Worm (Caenorhabditis elegans) whole organism, L1 larva: ENCODE results near the gene sql-1.

Experiments
- C04F5.9 ChIP-seq: sonication (generic microtip); optimal IDR thresholded peaks from 2 replicates; lab custom pipeline; 2016; ENCODE audit warnings: missing genetic modification characterization, missing compliant biosample characterization
- C16A3.4 ChIP-seq: fragments of 150-350 bp; optimal IDR thresholded peaks from 2 replicates; lab custom pipeline; 2014; ENCODE audit warnings: missing biosample characterization, missing genetic modification characterization
- C34B4.2 ChIP-seq: sonication (generic microtip); optimal IDR thresholded peaks from 2 replicates; lab custom pipeline; 2017; ENCODE audit warnings: mild to moderate bottlenecking, missing genetic modification characterization, missing compliant biosample characterization
- Y116A8C.19 ChIP-seq: sonication (generic microtip); optimal IDR thresholded peaks from 2 replicates; lab custom pipeline; 2016; ENCODE audit warnings: missing compliant biosample characterization, missing genetic modification characterization, borderline replicate concordance
- alr-1 ChIP-seq: fragments of 200-800 bp; sonication (Bioruptor generic); optimal IDR thresholded peaks from 2 replicates; lab custom pipeline; 2018; ENCODE audit warnings: borderline replicate concordance, mild to moderate bottlenecking, missing genetic modification characterization, missing compliant biosample characterization
- aly-2 ChIP-seq: fragments of 150-350 bp; optimal IDR thresholded peaks from 2 replicates; lab custom pipeline; 2014; ENCODE audit warnings: missing biosample characterization, missing genetic modification characterization
- ama-1 ChIP-seq: fragments of 150-350 bp; optimal IDR thresholded peaks from 2 replicates; lab custom pipeline; 2014
- blmp-1 ChIP-seq: fragments of 150-350 bp; optimal IDR thresholded peaks from 2 replicates; lab custom pipeline; 2014; ENCODE audit warnings: missing biosample characterization, missing genetic modification characterization
- ceh-82 ChIP-seq, 3 experiments: fragments of 150-350 bp in 1 of 3; sonication (generic microtip) in 2 of 3; optimal IDR thresholded peaks; 2 replicates each; lab custom pipeline; 2014 to 2017; ENCODE audit warnings: missing biosample characterization in 3 of 3, missing genetic modification characterization in 3 of 3
- ceh-88 ChIP-seq: fragments of 200-800 bp; sonication (Bioruptor generic); IDR thresholded peaks from 2 replicates; pipeline ENCODE4 v1.3.6; 2022; ENCODE audit warnings: missing genetic modification characterization, missing compliant biosample characterization
- ceh-90 ChIP-seq: sonication (generic microtip); optimal IDR thresholded peaks from 2 replicates; lab custom pipeline; 2016; ENCODE audit warnings: missing genetic modification characterization, missing compliant biosample characterization
- ces-1 ChIP-seq: fragments of 150-350 bp; optimal IDR thresholded peaks from 2 replicates; lab custom pipeline; 2014; ENCODE audit warnings: missing biosample characterization, missing genetic modification reagents, missing genetic modification characterization
- dpl-1 ChIP-seq, 3 experiments: fragments of 150-350 bp in 2 of 3; sonication (generic microtip) in 1 of 3; optimal IDR thresholded peaks; 2 replicates each; lab custom pipeline; 2014 to 2017; ENCODE audit warnings: missing biosample characterization in 3 of 3, missing genetic modification characterization in 3 of 3, missing genetic modification reagents in 3 of 3
- dsc-1 ChIP-seq: sonication (generic microtip); optimal IDR thresholded peaks from 2 replicates; lab custom pipeline; 2016; ENCODE audit warnings: mild to moderate bottlenecking, missing genetic modification characterization, missing compliant biosample characterization
- efl-3 ChIP-seq: fragments of 200-800 bp; sonication (Bioruptor generic); optimal IDR thresholded peaks from 2 replicates; lab custom pipeline; 2018; ENCODE audit warnings: mild to moderate bottlenecking, missing genetic modification characterization, missing compliant biosample characterization
- egl-13 ChIP-seq: sonication (generic microtip); optimal IDR thresholded peaks from 2 replicates; lab custom pipeline; 2016; ENCODE audit warnings: missing genotype, missing genetic modification reagents, missing genetic modification characterization, missing compliant biosample characterization
- fkh-10 ChIP-seq: sonication (generic microtip); optimal IDR thresholded peaks from 2 replicates; lab custom pipeline; 2017; ENCODE audit warnings: missing biosample characterization, missing genetic modification reagents, missing genetic modification characterization
- fkh-8 ChIP-seq: sonication (generic microtip); optimal IDR thresholded peaks from 2 replicates; lab custom pipeline; 2016; ENCODE audit warnings: mild to moderate bottlenecking, missing genetic modification characterization, missing compliant biosample characterization
- fos-1 ChIP-seq: fragments of 150-350 bp; optimal IDR thresholded peaks from 2 replicates; lab custom pipeline; 2014; ENCODE audit warnings: missing biosample characterization, missing genetic modification characterization
- grh-1 ChIP-seq: fragments of 200-800 bp; sonication (Bioruptor generic); IDR thresholded peaks from 2 replicates; pipeline ENCODE4 v1.3.6; 2022; ENCODE audit warnings: missing genetic modification reagents, missing genetic modification characterization, missing compliant biosample characterization
- hlh-4 ChIP-seq: sonication (generic microtip); optimal IDR thresholded peaks from 2 replicates; lab custom pipeline; 2016; ENCODE audit warnings: mild to moderate bottlenecking, missing genetic modification characterization, missing compliant biosample characterization
- irx-1 ChIP-seq: sonication (generic microtip); optimal IDR thresholded peaks from 2 replicates; lab custom pipeline; 2016; ENCODE audit warnings: missing genetic modification characterization, missing compliant biosample characterization
- isw-1 ChIP-seq: fragments of 200-800 bp; sonication (Bioruptor generic); IDR thresholded peaks from 2 replicates; pipeline ENCODE4 v1.3.6; 2022; ENCODE audit warnings: missing genetic modification characterization, missing compliant biosample characterization
- lin-13 ChIP-seq: fragments of 150-350 bp; optimal IDR thresholded peaks from 2 replicates; lab custom pipeline; 2014; ENCODE audit warnings: missing biosample characterization, missing genetic modification reagents, missing genetic modification characterization
- lin-35 ChIP-seq, 2 experiments: fragments of 150-350 bp; optimal IDR thresholded peaks; 2 replicates each; lab custom pipeline; 2014; ENCODE audit warnings: missing biosample characterization in 2 of 2, missing genetic modification characterization in 2 of 2, missing genetic modification reagents in 2 of 2
- lin-39 ChIP-seq: fragments of 150-350 bp; optimal IDR thresholded peaks from 2 replicates; lab custom pipeline; 2014; ENCODE audit warnings: missing biosample characterization, missing genetic modification reagents, missing genetic modification characterization
- lsy-2 ChIP-seq, 2 experiments: fragments of 150-350 bp; optimal IDR thresholded peaks; 2 replicates each; lab custom pipeline; 2014; ENCODE audit warnings: missing biosample characterization in 2 of 2, missing genetic modification characterization in 2 of 2
- mdl-1 ChIP-seq, 2 experiments: fragments of 150-350 bp; optimal IDR thresholded peaks; 2 replicates each; lab custom pipeline; 2014 to 2017; ENCODE audit warnings: missing biosample characterization in 2 of 2, missing genetic modification characterization in 2 of 2, inconsistent platforms in 1 of 2
- nhr-19 ChIP-seq: fragments of 200-800 bp; sonication (Bioruptor generic); conservative IDR thresholded peaks from 2 replicates; pipeline ENCODE4 v1.3.6; 2022; ENCODE audit warnings: missing genetic modification characterization, missing compliant biosample characterization
- nhr-20 ChIP-seq: sonication (generic microtip); optimal IDR thresholded peaks from 2 replicates; lab custom pipeline; 2016; ENCODE audit warnings: mild to moderate bottlenecking, missing genetic modification characterization, missing compliant biosample characterization
- nhr-237 ChIP-seq: fragments of 150-350 bp; optimal IDR thresholded peaks from 2 replicates; lab custom pipeline; 2014; ENCODE audit warnings: missing biosample characterization, missing genetic modification characterization
- nhr-47 ChIP-seq: sonication (generic microtip); optimal IDR thresholded peaks from 2 replicates; lab custom pipeline; 2016; ENCODE audit warnings: mild to moderate bottlenecking, missing genetic modification characterization, moderate library complexity, missing compliant biosample characterization
- nhr-77 ChIP-seq: fragments of 150-350 bp; optimal IDR thresholded peaks from 2 replicates; lab custom pipeline; 2014; ENCODE audit warnings: missing biosample characterization, missing genetic modification characterization
- pag-3 ChIP-seq: sonication (generic microtip); optimal IDR thresholded peaks from 2 replicates; lab custom pipeline; 2017; ENCODE audit warnings: missing genetic modification characterization, mild to moderate bottlenecking, missing compliant biosample characterization, antibody characterized with exemption, borderline replicate concordance; ENCODE audit not compliant: insufficient read depth
- pqm-1 ChIP-seq: sonication (generic microtip); optimal IDR thresholded peaks from 3 replicates; lab custom pipeline; 2017; ENCODE audit warnings: missing biosample characterization, missing genetic modification characterization
- skn-1 ChIP-seq: fragments of 150-350 bp; optimal IDR thresholded peaks from 2 replicates; lab custom pipeline; 2014; ENCODE audit warnings: missing biosample characterization, missing genetic modification characterization
- sox-4 ChIP-seq: sonication (generic microtip); optimal IDR thresholded peaks from 2 replicates; lab custom pipeline; 2016; ENCODE audit warnings: missing genetic modification characterization, missing compliant biosample characterization
- swsn-7 ChIP-seq: sonication (generic microtip); optimal IDR thresholded peaks from 2 replicates; lab custom pipeline; 2016; ENCODE audit warnings: missing genetic modification characterization, missing compliant biosample characterization
- tbx-2 ChIP-seq: sonication (generic microtip); optimal IDR thresholded peaks from 2 replicates; lab custom pipeline; 2016; ENCODE audit warnings: missing genetic modification characterization, missing compliant biosample characterization
- tlp-1 ChIP-seq: fragments of 150-350 bp; optimal IDR thresholded peaks from 2 replicates; lab custom pipeline; 2014; ENCODE audit warnings: missing biosample characterization, missing genetic modification characterization
- unc-130 ChIP-seq: fragments of 150-350 bp; optimal IDR thresholded peaks from 2 replicates; lab custom pipeline; 2017; ENCODE audit warnings: missing biosample characterization, missing genetic modification characterization, inconsistent platforms
- unc-30 ChIP-seq: sonication (generic microtip); optimal IDR thresholded peaks from 2 replicates; lab custom pipeline; 2017; ENCODE audit warnings: missing biosample characterization, missing genetic modification characterization
- unc-86 ChIP-seq: sonication (generic microtip); optimal IDR thresholded peaks from 2 replicates; lab custom pipeline; 2016; ENCODE audit warnings: missing genetic modification characterization, missing compliant biosample characterization
- zag-1 ChIP-seq: fragments of 150-350 bp; optimal IDR thresholded peaks from 2 replicates; lab custom pipeline; 2014; ENCODE audit warnings: missing biosample characterization, missing genetic modification characterization
- zip-4 ChIP-seq: fragments of 200-800 bp; sonication (Bioruptor generic); optimal IDR thresholded peaks from 2 replicates; lab custom pipeline; 2018; ENCODE audit warnings: mild to moderate bottlenecking, missing genetic modification characterization, moderate library complexity, missing compliant biosample characterization
- ztf-11 ChIP-seq, 2 experiments: sonication (generic microtip); optimal IDR thresholded peaks; 2 replicates each; lab custom pipeline; 2016 to 2017; ENCODE audit warnings: missing genetic modification characterization in 2 of 2, missing biosample characterization in 1 of 2, missing compliant biosample characterization in 1 of 2

Gene sql-1

ce11 chrIII:12558097-12558594 lies 58.8 kb downstream of the sql-1 start (continued):
- no peak for TF ChIP-seq sox-4 (tag; lab: Kevin White, UChicago)
- peak; percentile 73 for TF ChIP-seq tbx-2 (tag; lab: Kevin White, UChicago)
- TF ChIP-seq dsc-1 (tag; lab: Kevin White, UChicago): peak; percentile 65
- TF ChIP-seq zip-4 (GFP tag; lab: Kevin White, UChicago): no peak

DNA sequence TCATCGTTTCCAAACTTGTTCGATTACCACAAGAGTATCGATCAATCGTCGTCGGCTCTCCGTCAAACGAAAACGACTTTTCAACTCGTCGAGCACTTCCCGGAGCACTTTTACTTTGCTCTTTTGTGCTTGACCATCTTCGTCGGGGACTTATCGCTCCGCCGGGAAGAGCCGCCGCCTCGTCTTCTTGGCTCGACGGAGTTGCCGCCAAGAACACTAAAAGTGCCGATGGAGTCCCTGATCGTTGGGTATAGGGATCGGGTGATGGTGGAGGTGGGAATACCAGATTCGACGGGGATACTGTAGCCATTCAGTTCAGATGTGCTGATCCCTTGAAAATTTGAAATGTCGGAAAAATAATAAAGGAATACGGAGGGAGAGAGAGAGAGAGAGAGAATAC lies 63.4 kb downstream of the sql-1 start:
- no peak for TF ChIP-seq fkh-8 (tag; lab: Kevin White, UChicago)
- TF ChIP-seq alr-1 (tag; lab: Kevin White, UChicago): peak; percentile 87

ce11 chrIII:12565791-12566190 lies 66.4 kb downstream of the sql-1 start:
- TF ChIP-seq lin-35 (GFP tag; optimal IDR thresholded peaks at IDR 0.05; lab: Kevin White, UChicago) (peak in 1 of 2 experiments; percentile 2), tlp-1 (tag; lab: Kevin White, UChicago) (no peak), skn-1 (tag; lab: Kevin White, UChicago) (no peak), pqm-1 (no peak)

ce11 chrIII:12568036-12568649 lies 68.8 kb downstream of the sql-1 start:
- TF ChIP-seq nhr-19 (peak; percentile 73), lin-13 (GFP tag; lab: Kevin White, UChicago) (peak; percentile 79), ceh-82 (tag; optimal IDR thresholded peaks at IDR 0.05; lab: Kevin White, UChicago) (peak in 2 of 3 experiments; percentile 55 to 82), aly-2 (tag; lab: Kevin White, UChicago) (no peak), C04F5.9 (tag; lab: Kevin White, UChicago) (peak; percentile 51), isw-1 (GFP tag; lab: Robert Waterston, UW) (no peak), hlh-4 (tag; lab: Kevin White, UChicago) (no peak), nhr-47 (peak; percentile 87), nhr-77 (tag; lab: Kevin White, UChicago) (peak; percentile 38), lin-39 (no peak), zag-1 (no peak), ceh-90 (tag; lab: Kevin White, UChicago) (no peak), fkh-10 (GFP tag; lab: Kevin White, UChicago) (peak; percentile 64), fos-1 (tag; lab: Kevin White, UChicago) (peak; percentile 49), C34B4.2 (tag; lab: Kevin White, UChicago) (no peak), unc-86 (tag; lab: Kevin White, UChicago) (no peak), alr-1 (tag; lab: Kevin White, UChicago) (no peak), mdl-1 (tag; optimal IDR thresholded peaks at IDR 0.05; lab: Kevin White, UChicago) (peak; percentile 79 to 98), unc-30 (tag; lab: Kevin White, UChicago) (no peak), Y116A8C.19 (no peak), ces-1 (GFP tag; lab: Kevin White, UChicago) (no peak), irx-1 (peak; percentile 41), nhr-20 (peak; percentile 93), C16A3.4 (tag; lab: Kevin White, UChicago) (peak; percentile 87), pqm-1 (peak; percentile 47), dpl-1 (GFP tag; optimal IDR thresholded peaks at IDR 0.05; lab: Kevin White, UChicago) (peak; percentile 40 to 63 (median 61)), ceh-88 (GFP tag; lab: Robert Waterston, UW) (no peak), blmp-1 (tag; lab: Kevin White, UChicago) (peak; percentile 72), unc-130 (tag; lab: Kevin White, UChicago) (peak; percentile 50), egl-13 (peak; percentile 78), ama-1 (lab: Kevin White, UChicago) (no peak), pag-3 (tag; lab: Kevin White, UChicago) (no peak), swsn-7 (tag; lab: Kevin White, UChicago) (peak; percentile 80), skn-1 (tag; lab: Kevin White, UChicago) (peak; percentile 55), lsy-2 (tag; optimal IDR thresholded peaks at IDR 0.05; lab: Kevin White, UChicago) (peak; percentile 75 to 89), nhr-237 (tag; lab: Kevin White, UChicago) (no peak), ztf-11 (tag; optimal IDR thresholded peaks at IDR 0.05; lab: Kevin White, UChicago) (no peak), efl-3 (GFP tag; lab: Kevin White, UChicago) (no peak), grh-1 (0 out of 2 replicates have a peak, but pooled peaks have one; percentile 15)
